Fruit fly (Drosophila melanogaster) Kc167 (cell line): ENCODE measurements around the gene CG6051.

Experiments
- Myc ChIP-seq: fragments of >200 bp; optimal IDR thresholded peaks from 2 replicates; lab custom pipeline; 2017; ENCODE audit warnings: missing external identifiers
- Sin3A ChIP-seq: fragments of >200 bp; optimal IDR thresholded peaks from 2 replicates; lab custom pipeline; 2018; ENCODE audit warnings: missing external identifiers
- h ChIP-seq: fragments of >200 bp; optimal IDR thresholded peaks from 3 replicates; lab custom pipeline; 2018; ENCODE audit warnings: missing external identifiers
- insv ChIP-seq: fragments of >200 bp; optimal IDR thresholded peaks from 3 replicates; lab custom pipeline; 2018; ENCODE audit warnings: missing external identifiers
- psq ChIP-seq: fragments of >200 bp; optimal IDR thresholded peaks from 2 replicates; lab custom pipeline; 2017; ENCODE audit warnings: missing external identifiers
- ttk ChIP-seq: sonication (Bioruptor generic); optimal IDR thresholded peaks from 2 replicates; lab custom pipeline; 2017; ENCODE audit warnings: missing external identifiers

DNA sequence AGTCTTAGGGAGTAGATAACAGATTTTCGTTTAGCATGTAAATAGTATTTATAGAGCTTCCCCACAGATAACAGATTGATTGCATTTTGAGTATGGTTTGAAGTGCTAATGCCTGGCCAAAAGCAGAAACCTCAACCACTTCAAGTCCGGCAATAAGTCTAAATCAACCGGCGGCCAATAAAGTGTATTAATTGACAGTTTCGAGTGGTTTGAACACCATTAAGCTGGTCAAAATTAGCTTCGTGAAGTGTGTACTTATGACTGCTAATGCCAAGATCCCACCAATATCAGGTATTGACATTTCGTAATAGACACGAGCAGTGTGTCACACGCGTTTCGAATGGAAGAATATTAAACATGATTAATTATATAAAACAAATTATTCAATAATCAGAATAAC lies 45.4 kb downstream of the CG6051 start:
- TF ChIP-seq h: no peak
- no peak for TF ChIP-seq ttk
- no peak for TF ChIP-seq Sin3A
- TF ChIP-seq insv: no peak
- no peak for TF ChIP-seq Myc (lab: Kevin White, UChicago)
- no peak for TF ChIP-seq psq (lab: Kevin White, UChicago)
